Fruit fly (Drosophila melanogaster) whole organism, adult: ENCODE results near the gene Usp14.

Experiments used
- CG11617 ChIP-seq: fragments of 200-800 bp; sonication (Bioruptor generic); optimal IDR thresholded peaks from 2 replicates; lab custom pipeline; 2017; ENCODE audit warnings: mild to moderate bottlenecking, missing biosample characterization, missing genetic modification reagents, missing genetic modification characterization
- CG12768 ChIP-seq: fragments of 200-800 bp; sonication (Bioruptor generic); optimal IDR thresholded peaks from 2 replicates; lab custom pipeline; 2017; ENCODE audit warnings: missing biosample characterization, missing genetic modification characterization, mild to moderate bottlenecking, moderate library complexity, missing genetic modification reagents
- CG14711 ChIP-seq: fragments of 200-800 bp; sonication (Bioruptor generic); optimal IDR thresholded peaks from 2 replicates; lab custom pipeline; 2018; ENCODE audit warnings: missing biosample characterization, mild to moderate bottlenecking, missing genetic modification characterization, moderate library complexity
- CG1620 ChIP-seq: fragments of 200-800 bp; sonication (Bioruptor generic); optimal IDR thresholded peaks from 2 replicates; lab custom pipeline; 2016; ENCODE audit warnings: missing biosample characterization, missing genetic modification characterization
- CG33017 ChIP-seq: fragments of 200-800 bp; sonication (Bioruptor generic); optimal IDR thresholded peaks from 2 replicates; lab custom pipeline; 2018; ENCODE audit warnings: missing biosample characterization, mild to moderate bottlenecking, missing genetic modification characterization, moderate library complexity
- CG5204 ChIP-seq: fragments of 200-800 bp; sonication (Bioruptor generic); optimal IDR thresholded peaks from 2 replicates; lab custom pipeline; 2016; ENCODE audit warnings: missing biosample characterization, missing genetic modification characterization
- CG7045 ChIP-seq: fragments of 200-800 bp; sonication (Bioruptor generic); optimal IDR thresholded peaks from 2 replicates; lab custom pipeline; 2017; ENCODE audit warnings: missing biosample characterization, mild to moderate bottlenecking, missing genetic modification characterization
- CG7101 ChIP-seq: fragments of 200-800 bp; sonication (Bioruptor generic); optimal IDR thresholded peaks from 2 replicates; lab custom pipeline; 2018; ENCODE audit warnings: missing biosample characterization, mild to moderate bottlenecking, missing genetic modification characterization, moderate library complexity
- Clk ChIP-seq: fragments of 200-800 bp; sonication (Bioruptor generic); optimal IDR thresholded peaks from 2 replicates; lab custom pipeline; 2017; ENCODE audit warnings: missing biosample characterization, missing genetic modification characterization
- Crg-1 ChIP-seq: fragments of 200-800 bp; sonication (Bioruptor generic); optimal IDR thresholded peaks from 2 replicates; lab custom pipeline; 2016; ENCODE audit warnings: missing biosample characterization, missing genetic modification characterization
- Hr96 ChIP-seq: fragments of 200-800 bp; sonication (Bioruptor generic); optimal IDR thresholded peaks from 2 replicates; lab custom pipeline; 2016; ENCODE audit warnings: missing biosample characterization, missing genetic modification characterization
- Mnt ChIP-seq: fragments of 200-800 bp; sonication (Bioruptor generic); optimal IDR thresholded peaks from 2 replicates; lab custom pipeline; 2016; ENCODE audit warnings: missing biosample characterization, mild to moderate bottlenecking, missing genetic modification characterization
- bab1 ChIP-seq: fragments of 200-800 bp; sonication (Bioruptor generic); optimal IDR thresholded peaks from 3 replicates; lab custom pipeline; 2019; ENCODE audit warnings: missing biosample characterization, mild to moderate bottlenecking, missing genetic modification characterization, moderate library complexity
- cic ChIP-seq: fragments of 200-800 bp; sonication (Bioruptor generic); optimal IDR thresholded peaks from 2 replicates; lab custom pipeline; 2017; ENCODE audit warnings: missing biosample characterization, mild to moderate bottlenecking, missing genetic modification characterization, moderate library complexity
- cnc ChIP-seq, 2 experiments: fragments of >200 bp; optimal IDR thresholded peaks; 2 replicates each; lab custom pipeline; 2017
- kay ChIP-seq: fragments of 200-800 bp; sonication (Bioruptor generic); peaks from one replicate; lab custom pipeline; 2016; ENCODE audit warnings: missing biosample characterization, missing genetic modification characterization, borderline replicate concordance
- ovo ChIP-seq: fragments of 200-800 bp; sonication (Bioruptor generic); optimal IDR thresholded peaks from 2 replicates; lab custom pipeline; 2016; ENCODE audit warnings: missing biosample characterization, missing genetic modification characterization
- pad ChIP-seq: fragments of 200-800 bp; sonication (Bioruptor generic); optimal IDR thresholded peaks from 3 replicates; lab custom pipeline; 2017; ENCODE audit warnings: missing biosample characterization, missing genetic modification characterization, mild to moderate bottlenecking, moderate library complexity, missing genetic modification reagents
- tj ChIP-seq: fragments of 200-800 bp; sonication (Bioruptor generic); optimal IDR thresholded peaks from 3 replicates; lab custom pipeline; 2017; ENCODE audit warnings: missing biosample characterization, mild to moderate bottlenecking, missing genetic modification characterization, moderate library complexity
- toe ChIP-seq: fragments of 200-800 bp; sonication (Bioruptor generic); optimal IDR thresholded peaks from 2 replicates; lab custom pipeline; 2016; ENCODE audit warnings: missing biosample characterization, missing genetic modification characterization

The Usp14 gene

dm6 chr2L:10314327-10315210, at the start of gene Usp14, which contains the start of gene CG4972:
Gene Usp14 (minus strand): TSS chr2L:10314396.
Gene CG4972 (plus strand): TSS chr2L:10314792.
- TF ChIP-seq Mnt, result no peak
- TF ChIP-seq CG7101, result no peak
- TF ChIP-seq CG11617, result peak; percentile 19
- TF ChIP-seq pad (GFP tag; lab: Kevin White, UChicago), result no peak
- TF ChIP-seq CG1620, result peak; percentile 37
- no peak for TF ChIP-seq CG33017 (tag; lab: Kevin White, UChicago)
- TF ChIP-seq CG5204 (GFP tag; lab: Kevin White, UChicago), result no peak
- peak; percentile 74 for TF ChIP-seq kay (GFP tag; lab: Kevin White, UChicago)
- TF ChIP-seq CG14711 (tag; lab: Kevin White, UChicago), result no peak
- peak; percentile 5 for TF ChIP-seq tj (GFP tag; lab: Kevin White, UChicago)

DNA sequence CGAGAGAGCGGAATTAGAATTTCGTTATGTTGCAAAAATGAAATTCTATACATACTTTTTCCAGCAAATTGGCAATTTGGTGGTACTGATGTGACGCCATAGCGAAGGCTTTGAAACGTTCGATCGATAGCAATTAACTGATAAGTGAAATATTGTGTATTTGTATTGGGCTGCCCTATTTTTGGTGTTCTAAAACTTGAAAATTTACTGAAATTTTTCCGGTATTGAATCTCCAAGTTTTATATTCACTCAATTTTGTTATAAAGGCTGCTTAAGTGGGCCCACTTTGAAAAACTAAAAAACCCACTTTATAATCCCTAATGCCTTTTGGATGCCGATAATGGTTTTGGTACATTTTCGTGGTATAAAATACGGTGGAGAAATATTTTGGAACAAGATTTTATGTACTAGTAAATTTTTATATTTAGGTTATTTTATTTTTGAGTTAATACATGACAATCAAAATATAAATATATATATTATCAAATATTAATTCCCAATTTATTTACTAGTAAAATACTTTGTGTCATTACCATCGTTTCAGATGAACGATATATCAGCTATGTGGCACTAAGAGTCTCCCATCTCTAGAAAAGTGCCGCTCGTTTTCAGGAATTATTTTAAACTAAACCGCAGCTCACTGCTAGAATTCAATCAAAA, 48.3 kb upstream of the Usp14 start, which contains the start of the genes Cand1 and pim:
Cand1 (minus strand) TSS at position 300 of the 660 bp plus-strand sequence.
pim (plus strand) TSS at position 582 of the 660 bp plus-strand sequence.
- TF ChIP-seq CG7101, result peak; percentile 50
- no peak for TF ChIP-seq Mnt

DNA sequence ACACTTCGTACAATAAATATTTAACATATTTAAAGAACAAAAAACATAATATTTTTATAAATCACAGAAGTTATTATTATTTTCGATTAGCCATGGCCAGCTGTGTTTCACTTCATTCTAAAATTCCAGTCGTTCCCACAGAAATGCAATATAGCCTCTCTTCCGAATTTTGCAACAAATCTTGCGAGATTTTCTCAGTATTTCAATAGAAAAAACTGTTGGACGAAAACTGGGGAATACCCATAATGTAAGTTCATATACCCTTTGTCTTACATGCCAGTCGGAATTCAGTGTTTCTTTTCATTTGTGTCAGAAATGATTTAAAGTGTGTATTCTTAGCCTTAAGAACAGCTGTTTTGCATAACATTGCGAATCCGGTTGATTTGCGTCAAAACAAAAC, 42.3 kb upstream of the Usp14 start, which contains the start of the genes CtsL4 and ClpP:
CtsL4 (minus strand) TSS at position 90 of the 400 bp plus-strand sequence.
ClpP (plus strand) TSS at position 288 of the 400 bp plus-strand sequence.
- peak; percentile 72 for TF ChIP-seq tj (GFP tag; lab: Kevin White, UChicago)
- peak; percentile 36 for TF ChIP-seq CG7101
- peak; percentile 35 for TF ChIP-seq CG11617
- peak; percentile 6 for TF ChIP-seq CG1620
- TF ChIP-seq Crg-1 (GFP tag; lab: Kevin White, UChicago), result no peak

- TF ChIP-seq CG7045 (GFP tag; lab: Kevin White, UChicago) (no peak), cic (GFP tag; lab: Kevin White, UChicago) (no peak), cnc (optimal IDR thresholded peaks at IDR 0.05; lab: Kevin White, UChicago) (no peak), CG33017 (tag; lab: Kevin White, UChicago) (no peak), toe (no peak), kay (GFP tag; lab: Kevin White, UChicago) (no peak), CG11617 (no peak), CG12768 (no peak), CG7101 (no peak)
These were observed 39.7 kb upstream of the Usp14 start, which contains the start of gene CG34367 for dm6 chr2L:10353871-10354270. Gene CG34367 (minus strand): TSS chr2L:10353905.

dm6 chr2L:10351130-10351529, 36.9 kb upstream of the Usp14 start:
- TF ChIP-seq Crg-1 (GFP tag; lab: Kevin White, UChicago) (no peak), CG14711 (tag; lab: Kevin White, UChicago) (no peak), ovo (GFP tag; lab: Kevin White, UChicago) (no peak), Clk (GFP tag; lab: Kevin White, UChicago) (no peak), CG11617 (no peak), Hr96 (GFP tag; lab: Kevin White, UChicago) (no peak), CG7045 (GFP tag; lab: Kevin White, UChicago) (no peak), tj (GFP tag; lab: Kevin White, UChicago) (no peak), cnc (optimal IDR thresholded peaks at IDR 0.05; lab: Kevin White, UChicago) (no peak), bab1 (GFP tag; lab: Kevin White, UChicago) (no peak), cic (GFP tag; lab: Kevin White, UChicago) (no peak), kay (GFP tag; lab: Kevin White, UChicago) (no peak), CG7101 (no peak), toe (no peak)

DNA sequence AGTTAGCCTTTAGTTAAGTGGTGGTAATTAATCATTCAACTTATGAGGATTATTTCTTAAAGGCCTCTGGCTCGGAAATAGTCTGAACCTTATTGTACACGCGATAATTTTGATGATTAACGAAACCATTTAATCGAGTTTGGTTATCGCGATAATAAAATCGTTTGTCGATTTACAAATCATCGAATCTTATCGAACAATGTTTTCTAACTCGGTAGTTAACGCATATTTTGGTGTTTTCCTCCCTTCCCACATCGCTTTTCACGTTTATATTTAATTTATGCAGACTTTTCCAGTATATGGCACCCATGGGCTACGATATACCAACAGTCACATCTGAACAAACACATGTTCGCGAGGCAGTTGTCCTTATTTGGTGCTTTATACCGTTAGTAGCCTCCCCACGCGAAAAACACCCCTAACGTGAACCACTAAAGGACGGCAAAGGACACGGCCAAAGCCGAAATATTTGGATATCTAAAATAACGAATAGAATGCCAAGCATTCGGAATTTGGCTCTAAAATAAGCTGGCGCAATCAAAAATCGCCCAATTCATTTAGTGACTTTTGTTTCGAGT, 29.9 kb upstream of the Usp14 start, which contains the start of gene Frmd5:
Frmd5 (plus strand) TSS at position 414 of the 578 bp plus-strand sequence.
- TF ChIP-seq CG11617 (no peak), CG1620 (no peak), CG7045 (GFP tag; lab: Kevin White, UChicago) (no peak), CG12768 (no peak), tj (GFP tag; lab: Kevin White, UChicago) (no peak), kay (GFP tag; lab: Kevin White, UChicago) (no peak), cnc (optimal IDR thresholded peaks at IDR 0.05; lab: Kevin White, UChicago) (no peak), cic (GFP tag; lab: Kevin White, UChicago) (no peak), Crg-1 (GFP tag; lab: Kevin White, UChicago) (no peak), toe (no peak), CG5204 (GFP tag; lab: Kevin White, UChicago) (no peak), CG7101 (no peak)
